Worm (Caenorhabditis elegans) whole organism, mixed stage, embryonic: ENCODE measurements around the gene mdt-29.
"Not testable (repeated sequence)": the region's sequence is repeated elsewhere in the genome, so short reads cannot be mapped to it uniquely, and the experiment has no call there.

Experiments
- M03D4.4 ChIP-seq: sonication (generic microtip); optimal IDR thresholded peaks from 2 replicates; lab custom pipeline; 2017; ENCODE audit warnings: mild to moderate bottlenecking, missing genetic modification characterization, missing compliant biosample characterization
- blmp-1 ChIP-seq: fragments of 150-350 bp; optimal IDR thresholded peaks from 2 replicates; lab custom pipeline; 2014; ENCODE audit warnings: missing biosample characterization, missing genetic modification characterization
- ceh-39 ChIP-seq: fragments of 150-350 bp; optimal IDR thresholded peaks from 2 replicates; lab custom pipeline; 2014; ENCODE audit warnings: missing biosample characterization, missing genetic modification characterization
- ceh-43 ChIP-seq: fragments of 200-800 bp; sonication (Bioruptor generic); optimal IDR thresholded peaks from 2 replicates; lab custom pipeline; 2018; ENCODE audit warnings: mild to moderate bottlenecking, missing genetic modification characterization, moderate library complexity, missing compliant biosample characterization
- ceh-83 ChIP-seq: fragments of 200-800 bp; sonication (Bioruptor generic); optimal IDR thresholded peaks from 2 replicates; lab custom pipeline; 2018; ENCODE audit warnings: mild to moderate bottlenecking, missing genetic modification characterization, missing compliant biosample characterization
- ces-1 ChIP-seq: fragments of 150-350 bp; optimal IDR thresholded peaks from 2 replicates; lab custom pipeline; 2014; ENCODE audit warnings: missing biosample characterization, missing genetic modification reagents, missing genetic modification characterization
- cnd-1 ChIP-seq: fragments of 200-800 bp; sonication (Bioruptor generic); optimal IDR thresholded peaks from 2 replicates; lab custom pipeline; 2018; ENCODE audit warnings: mild to moderate bottlenecking, missing genetic modification characterization, missing compliant biosample characterization
- drap-1 ChIP-seq: fragments of 200-800 bp; sonication (Bioruptor generic); optimal IDR thresholded peaks from 3 replicates; lab custom pipeline; 2018; ENCODE audit warnings: mild to moderate bottlenecking, missing genetic modification characterization, missing compliant biosample characterization
- elt-1 ChIP-seq: sonication (generic microtip); optimal IDR thresholded peaks from 2 replicates; lab custom pipeline; 2017; ENCODE audit warnings: missing genetic modification characterization, mild to moderate bottlenecking, missing compliant biosample characterization, antibody characterized with exemption, moderate library complexity, borderline replicate concordance; ENCODE audit not compliant: insufficient read depth
- elt-3 ChIP-seq: fragments of 150-350 bp; optimal IDR thresholded peaks from 2 replicates; lab custom pipeline; 2014; ENCODE audit warnings: missing biosample characterization, missing genetic modification characterization
- flh-1 ChIP-seq: fragments of 200-800 bp; sonication (Bioruptor generic); optimal IDR thresholded peaks from 2 replicates; lab custom pipeline; 2018; ENCODE audit warnings: mild to moderate bottlenecking, missing genetic modification characterization, moderate library complexity, missing compliant biosample characterization
- ham-2 ChIP-seq: fragments of 200-800 bp; sonication (Bioruptor generic); optimal IDR thresholded peaks from 2 replicates; lab custom pipeline; 2018; ENCODE audit warnings: mild to moderate bottlenecking, missing genetic modification characterization, missing compliant biosample characterization
- hlh-1 ChIP-seq: fragments of 150-350 bp; optimal IDR thresholded peaks from 2 replicates; lab custom pipeline; 2014; ENCODE audit warnings: missing biosample characterization, missing genetic modification reagents, missing genetic modification characterization
- lin-13 ChIP-seq: fragments of 150-350 bp; optimal IDR thresholded peaks from 2 replicates; lab custom pipeline; 2014; ENCODE audit warnings: missing biosample characterization, missing genetic modification characterization
- lin-32 ChIP-seq: fragments of 200-800 bp; sonication (Bioruptor generic); optimal IDR thresholded peaks from 2 replicates; lab custom pipeline; 2018; ENCODE audit warnings: mild to moderate bottlenecking, missing genetic modification characterization, missing compliant biosample characterization
- mab-5 ChIP-seq: fragments of 150-350 bp; optimal IDR thresholded peaks from 2 replicates; lab custom pipeline; 2014; ENCODE audit warnings: missing biosample characterization, missing genetic modification characterization
- mep-1 ChIP-seq: fragments of 150-350 bp; optimal IDR thresholded peaks from 2 replicates; lab custom pipeline; 2017; ENCODE audit warnings: missing biosample characterization, missing genetic modification reagents, missing genetic modification characterization, inconsistent platforms
- mls-2 ChIP-seq: sonication (generic microtip); optimal IDR thresholded peaks from 2 replicates; lab custom pipeline; 2016; ENCODE audit warnings: mild to moderate bottlenecking, missing genetic modification characterization, moderate library complexity, missing compliant biosample characterization
- nhr-12 ChIP-seq: fragments of 150-350 bp; optimal IDR thresholded peaks from 2 replicates; lab custom pipeline; 2014; ENCODE audit warnings: missing biosample characterization, missing genetic modification characterization
- nhr-2 ChIP-seq: fragments of 150-350 bp; optimal IDR thresholded peaks from 2 replicates; lab custom pipeline; 2014; ENCODE audit warnings: missing biosample characterization, missing genetic modification characterization
- nhr-237 ChIP-seq: fragments of 150-350 bp; optimal IDR thresholded peaks from 2 replicates; lab custom pipeline; 2014; ENCODE audit warnings: missing biosample characterization, missing genetic modification characterization
- nhr-76 ChIP-seq: sonication (generic microtip); optimal IDR thresholded peaks from 2 replicates; lab custom pipeline; 2017; ENCODE audit warnings: missing biosample characterization, missing genetic modification characterization
- pha-4 ChIP-seq: fragments of 150-350 bp; optimal IDR thresholded peaks from 2 replicates; lab custom pipeline; 2018; ENCODE audit warnings: missing biosample characterization, missing genetic modification reagents, missing genetic modification characterization
- sem-2 ChIP-seq: fragments of 200-800 bp; sonication (Bioruptor generic); optimal IDR thresholded peaks from 2 replicates; lab custom pipeline; 2018; ENCODE audit warnings: mild to moderate bottlenecking, missing genetic modification characterization, missing compliant biosample characterization
- snpc-4 ChIP-seq: fragments of 150-350 bp; optimal IDR thresholded peaks from 2 replicates; lab custom pipeline; 2014; ENCODE audit warnings: missing biosample characterization, missing genetic modification characterization
- sptf-1 ChIP-seq: sonication (generic microtip); optimal IDR thresholded peaks from 2 replicates; lab custom pipeline; 2017; ENCODE audit warnings: mild to moderate bottlenecking, missing genetic modification characterization, moderate library complexity, missing compliant biosample characterization
- unc-39 ChIP-seq: fragments of 150-350 bp; optimal IDR thresholded peaks from 2 replicates; lab custom pipeline; 2014; ENCODE audit warnings: missing biosample characterization, missing genetic modification characterization
- unc-62 ChIP-seq: fragments of 150-350 bp; optimal IDR thresholded peaks from 2 replicates; lab custom pipeline; 2014; ENCODE audit warnings: missing biosample characterization, missing genetic modification reagents, missing genetic modification characterization
- zip-8 ChIP-seq: fragments of 150-350 bp; optimal IDR thresholded peaks from 2 replicates; lab custom pipeline; 2014; ENCODE audit warnings: missing biosample characterization, missing genetic modification characterization
- ztf-11 ChIP-seq: fragments of 150-350 bp; optimal IDR thresholded peaks from 2 replicates; lab custom pipeline; 2014; ENCODE audit warnings: missing biosample characterization, missing genetic modification characterization

mdt-29 gene

ce11 chrIII:13751144-13751543 lies 21.8 kb upstream of the mdt-29 start, which contains the start of gene mlc-7:
Gene mlc-7, plus strand, starts transcription at chrIII:13751444.
- not testable (repeated sequence) for TF ChIP-seq lin-13; elt-1 (tag; lab: Kevin White, UChicago); nhr-12 (tag; lab: Kevin White, UChicago)

ce11 chrIII:13755689-13756088 lies 17.3 kb upstream of the mdt-29 start, which contains the start of gene toca-2:
Gene toca-2, plus strand, starts transcription at chrIII:13755896.
- TF ChIP-seq nhr-76 (tag; lab: Kevin White, UChicago) (no peak), lin-13 (no peak), lin-32 (GFP tag; lab: Kevin White, UChicago) (no peak), elt-3 (tag; lab: Kevin White, UChicago) (no peak), zip-8 (no peak), sem-2 (no peak), pha-4 (tag; lab: Kevin White, UChicago) (no peak), unc-39 (tag; lab: Kevin White, UChicago) (no peak), sptf-1 (tag; lab: Kevin White, UChicago) (no peak), hlh-1 (tag; lab: Kevin White, UChicago) (no peak), nhr-12 (tag; lab: Kevin White, UChicago) (no peak), cnd-1 (tag; lab: Kevin White, UChicago) (no peak), drap-1 (no peak)
- TF ChIP-seq, all 35 proteins: peak for 0

ce11 chrIII:13759691-13760090 lies 13.3 kb upstream of the mdt-29 start:
- no peak for TF ChIP-seq cnd-1 (tag; lab: Kevin White, UChicago)
- TF ChIP-seq snpc-4: no peak
- no peak for TF ChIP-seq nhr-237 (tag; lab: Kevin White, UChicago)
- TF ChIP-seq ceh-83 (GFP tag; lab: Kevin White, UChicago): no peak
- no peak for TF ChIP-seq nhr-12 (tag; lab: Kevin White, UChicago)
- no peak for TF ChIP-seq M03D4.4 (tag; lab: Kevin White, UChicago)
- no peak for TF ChIP-seq lin-13
- no peak for TF ChIP-seq mls-2
- no peak for TF ChIP-seq mep-1 (tag; lab: Kevin White, UChicago)
- no peak for TF ChIP-seq drap-1
- TF ChIP-seq flh-1 (GFP tag; lab: Kevin White, UChicago): no peak
- TF ChIP-seq nhr-2: no peak
- TF ChIP-seq mab-5 (tag; lab: Kevin White, UChicago): no peak
- TF ChIP-seq lin-32 (GFP tag; lab: Kevin White, UChicago): no peak
- TF ChIP-seq sptf-1 (tag; lab: Kevin White, UChicago): no peak

ce11 chrIII:13761022-13761421 lies 12.0 kb upstream of the mdt-29 start:
- TF ChIP-seq snpc-4: no peak
- no peak for TF ChIP-seq unc-39 (tag; lab: Kevin White, UChicago)
- no peak for TF ChIP-seq nhr-12 (tag; lab: Kevin White, UChicago)
- TF ChIP-seq nhr-76 (tag; lab: Kevin White, UChicago): no peak
- TF ChIP-seq flh-1 (GFP tag; lab: Kevin White, UChicago): no peak
- no peak for TF ChIP-seq unc-62 (GFP tag; lab: Kevin White, UChicago)
- TF ChIP-seq ceh-43 (GFP tag; lab: Kevin White, UChicago): no peak
- no peak for TF ChIP-seq ceh-39 (tag; lab: Kevin White, UChicago)
- no peak for TF ChIP-seq blmp-1 (tag; lab: Kevin White, UChicago)
- TF ChIP-seq ham-2 (GFP tag; lab: Kevin White, UChicago): no peak
- TF ChIP-seq ztf-11 (tag; lab: Kevin White, UChicago): no peak
- no peak for TF ChIP-seq sem-2
- TF ChIP-seq ces-1: no peak
- TF ChIP-seq nhr-2: no peak
- TF ChIP-seq cnd-1 (tag; lab: Kevin White, UChicago): no peak
- no peak for TF ChIP-seq elt-3 (tag; lab: Kevin White, UChicago)
- no peak for TF ChIP-seq zip-8
- no peak for TF ChIP-seq ceh-83 (GFP tag; lab: Kevin White, UChicago)
- TF ChIP-seq mls-2: no peak
- TF ChIP-seq elt-1 (tag; lab: Kevin White, UChicago): no peak

- TF ChIP-seq drap-1 (no peak), unc-39 (tag; lab: Kevin White, UChicago) (no peak), nhr-237 (tag; lab: Kevin White, UChicago) (no peak), sptf-1 (tag; lab: Kevin White, UChicago) (no peak), mab-5 (tag; lab: Kevin White, UChicago) (no peak), M03D4.4 (tag; lab: Kevin White, UChicago) (no peak), nhr-76 (tag; lab: Kevin White, UChicago) (no peak)
- TF ChIP-seq, all 35 proteins: peak for 0
Observed at ce11 chrIII:13762046-13762445, 10.9 kb upstream of the mdt-29 start, which contains the start of gene dbn-1. Gene dbn-1, minus strand, starts transcription at chrIII:13762069.
